Fruit fly (Drosophila melanogaster): Measurements from ENCODE around the gene CG32214.

DNA sequence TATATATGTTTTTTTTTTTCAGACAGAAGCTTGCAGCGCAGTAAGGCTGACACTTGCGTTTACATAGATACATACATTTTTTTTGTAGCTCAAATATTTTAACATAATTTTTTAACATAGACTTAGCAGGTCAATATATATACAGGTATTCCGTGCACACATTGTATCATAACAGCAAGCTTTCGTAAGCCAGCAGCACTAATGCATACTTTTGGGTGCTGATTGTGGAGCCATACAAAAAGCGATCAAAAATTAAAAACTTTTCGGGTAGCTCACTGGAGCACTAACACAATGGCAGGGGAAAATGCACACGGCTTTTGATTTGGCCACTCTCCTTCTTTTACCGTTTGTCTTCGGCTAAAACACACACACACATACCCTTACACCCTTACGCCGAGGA is 15.9 kb downstream of the CG32214 start:
- TF ChIP-seq cnc (optimal IDR thresholded peaks at IDR 0.05) (no peak), CG7101 (tag; optimal IDR thresholded peaks at IDR 0.05) (no peak), CG12768 (GFP tag; optimal IDR thresholded peaks at IDR 0.05) (no peak), tj (GFP tag; optimal IDR thresholded peaks at IDR 0.05) (no peak), toe (GFP tag; optimal IDR thresholded peaks at IDR 0.05) (no peak), kay (GFP tag; ENCODE audit: borderline replicate concordance) (peak; percentile 49), CG5204 (GFP tag; optimal IDR thresholded peaks at IDR 0.05) (no peak), CG14711 (tag; optimal IDR thresholded peaks at IDR 0.05) (no peak), Hr96 (GFP tag; optimal IDR thresholded peaks at IDR 0.05) (no peak), pad (GFP tag; optimal IDR thresholded peaks at IDR 0.05) (no peak), CG11617 (GFP tag; optimal IDR thresholded peaks at IDR 0.05) (no peak), bab1 (GFP tag; optimal IDR thresholded peaks at IDR 0.05) (no peak), CG33017 (tag; optimal IDR thresholded peaks at IDR 0.05) (no peak), CG1620 (GFP tag; optimal IDR thresholded peaks at IDR 0.05) (no peak)

All from whole organism, adult.